Fruit fly (Drosophila melanogaster): ENCODE results near the gene CG13698.

Gene CG13698

dm6 chr3L:18079123-18079522 lies 26.8 kb downstream of the CG13698 start:
- TF ChIP-seq Dfd (GFP tag; optimal IDR thresholded peaks at IDR 0.05) (no peak), OdsH (GFP tag; optimal IDR thresholded peaks at IDR 0.05) (no peak), Hr83 (GFP tag; optimal IDR thresholded peaks at IDR 0.05; ENCODE audit: poor library complexity, severe bottlenecking) (peak; percentile 14), Dif (GFP tag; optimal IDR thresholded peaks at IDR 0.05; ENCODE audit: partially characterized antibody) (peak; percentile 5), Rel (GFP tag; optimal IDR thresholded peaks at IDR 0.05) (no peak), Rel (tag; optimal IDR thresholded peaks at IDR 0.05) (no peak), ey (GFP tag; optimal IDR thresholded peaks at IDR 0.05) (no peak), Abd-B (GFP tag; optimal IDR thresholded peaks at IDR 0.05) (no peak), CG9705 (GFP tag; optimal IDR thresholded peaks at IDR 0.05) (no peak), h (GFP tag; optimal IDR thresholded peaks at IDR 0.05) (no peak), psq (GFP tag; optimal IDR thresholded peaks at IDR 0.05) (no peak), Jra (GFP tag; optimal IDR thresholded peaks at IDR 0.05) (no peak), GATAd (GFP tag; optimal IDR thresholded peaks at IDR 0.05) (no peak), dsf (GFP tag; optimal IDR thresholded peaks at IDR 0.05; ENCODE audit: borderline replicate concordance) (no peak), dmrt93B (GFP tag; optimal IDR thresholded peaks at IDR 0.05) (no peak), tai (GFP tag; optimal IDR thresholded peaks at IDR 0.05) (no peak), lola (GFP tag; optimal IDR thresholded peaks at IDR 0.05) (no peak), CG32264 (GFP tag; optimal IDR thresholded peaks at IDR 0.05) (no peak)

dm6 chr3L:18078614-18079013 lies 27.3 kb downstream of the CG13698 start:
- TF ChIP-seq foxo (GFP tag; optimal IDR thresholded peaks at IDR 0.05) (no peak), CrebA (GFP tag; optimal IDR thresholded peaks at IDR 0.05; ENCODE audit: borderline replicate concordance) (no peak), Rel (GFP tag; optimal IDR thresholded peaks at IDR 0.05) (no peak), Rel (tag; optimal IDR thresholded peaks at IDR 0.05) (no peak), h (GFP tag; optimal IDR thresholded peaks at IDR 0.05) (no peak), fru (GFP tag; optimal IDR thresholded peaks at IDR 0.05) (peak; percentile 51)

- TF ChIP-seq CG9705 (GFP tag; optimal IDR thresholded peaks at IDR 0.05): peak; percentile 51
- TF ChIP-seq HLH106 (tag; optimal IDR thresholded peaks at IDR 0.05): peak; percentile 78
- TF ChIP-seq jim (GFP tag; optimal IDR thresholded peaks at IDR 0.05): no peak
- TF ChIP-seq sv (GFP tag; optimal IDR thresholded peaks at IDR 0.05): no peak
- TF ChIP-seq dmrt93B (GFP tag; optimal IDR thresholded peaks at IDR 0.05): peak; percentile 79
- TF ChIP-seq foxo (GFP tag; optimal IDR thresholded peaks at IDR 0.05): peak in 1 of 2 experiments; percentile 69
- TF ChIP-seq fru (GFP tag; optimal IDR thresholded peaks at IDR 0.05): peak; percentile 48
- TF ChIP-seq Hr78 (GFP tag; optimal IDR thresholded peaks at IDR 0.05): no peak
- TF ChIP-seq usp (GFP tag; optimal IDR thresholded peaks at IDR 0.05): no peak
- peak; percentile 17 for TF ChIP-seq h (GFP tag; optimal IDR thresholded peaks at IDR 0.05)
- TF ChIP-seq Hr83 (GFP tag; optimal IDR thresholded peaks at IDR 0.05; ENCODE audit: poor library complexity, severe bottlenecking): peak; percentile 15
- TF ChIP-seq Vsx2 (GFP tag; optimal IDR thresholded peaks at IDR 0.05; ENCODE audit: partially characterized antibody): no peak
- TF ChIP-seq Myc (optimal IDR thresholded peaks at IDR 0.05): no peak
- TF ChIP-seq tai (GFP tag; optimal IDR thresholded peaks at IDR 0.05): no peak
- peak; percentile 41 for TF ChIP-seq woc (GFP tag; optimal IDR thresholded peaks at IDR 0.05)
- TF ChIP-seq Sp1 (GFP tag; optimal IDR thresholded peaks at IDR 0.05): peak; percentile 81
- TF ChIP-seq lola (GFP tag; optimal IDR thresholded peaks at IDR 0.05): no peak
- TF ChIP-seq Dfd (GFP tag; optimal IDR thresholded peaks at IDR 0.05): no peak
- TF ChIP-seq dl (GFP tag; optimal IDR thresholded peaks at IDR 0.05; ENCODE audit: insufficient read depth in 1 of 2, partially characterized antibody in 2 of 2): peak in 1 of 2 experiments; percentile 19
- no peak for TF ChIP-seq dsf (GFP tag; optimal IDR thresholded peaks at IDR 0.05; ENCODE audit: borderline replicate concordance)
- peak; percentile 73 for TF ChIP-seq psq (GFP tag; optimal IDR thresholded peaks at IDR 0.05)
- no peak for TF ChIP-seq Jra (GFP tag; optimal IDR thresholded peaks at IDR 0.05)
- TF ChIP-seq CrebA (GFP tag; optimal IDR thresholded peaks at IDR 0.05; ENCODE audit: borderline replicate concordance): no peak
- TF ChIP-seq Mio (GFP tag; optimal IDR thresholded peaks at IDR 0.05): no peak
- no peak for TF ChIP-seq N (GFP tag; optimal IDR thresholded peaks at IDR 0.05)
- TF ChIP-seq GATAd (GFP tag; optimal IDR thresholded peaks at IDR 0.05): no peak
- TF ChIP-seq ey (GFP tag; optimal IDR thresholded peaks at IDR 0.05): no peak
- TF ChIP-seq Hnf4 (GFP tag; optimal IDR thresholded peaks at IDR 0.05): peak; percentile 5
- TF ChIP-seq sage (GFP tag; optimal IDR thresholded peaks at IDR 0.05): no peak
- no peak for TF ChIP-seq Rel (GFP tag; optimal IDR thresholded peaks at IDR 0.05)
- TF ChIP-seq Rel (tag; optimal IDR thresholded peaks at IDR 0.05): peak; percentile 6
- no peak for TF ChIP-seq pan (optimal IDR thresholded peaks at IDR 0.05)
- TF ChIP-seq br (GFP tag; optimal IDR thresholded peaks at IDR 0.05): no peak
- peak; percentile 45 for TF ChIP-seq OdsH (GFP tag; optimal IDR thresholded peaks at IDR 0.05)
- TF ChIP-seq rgr (GFP tag; optimal IDR thresholded peaks at IDR 0.05): peak; percentile 52
- TF ChIP-seq brk (GFP tag; optimal IDR thresholded peaks at IDR 0.05): no peak
- TF ChIP-seq Dif (GFP tag; optimal IDR thresholded peaks at IDR 0.05; ENCODE audit: partially characterized antibody): peak; percentile 56
- TF ChIP-seq CG32264 (GFP tag; optimal IDR thresholded peaks at IDR 0.05): no peak
- no peak for TF ChIP-seq Abd-B (GFP tag; optimal IDR thresholded peaks at IDR 0.05)
These were observed 28.1 kb downstream of the CG13698 start for dm6 chr3L:18077649-18078417.

Data from whole organism, wandering third instar larva.